Worm (Caenorhabditis elegans) whole organism, mixed stage, embryonic: ENCODE measurements around the gene mak-1.

Experiments
- M03D4.4 ChIP-seq: sonication (generic microtip); optimal IDR thresholded peaks from 2 replicates; lab custom pipeline; 2017; ENCODE audit warnings: mild to moderate bottlenecking, missing genetic modification characterization, missing compliant biosample characterization
- blmp-1 ChIP-seq: fragments of 150-350 bp; optimal IDR thresholded peaks from 2 replicates; lab custom pipeline; 2014; ENCODE audit warnings: missing biosample characterization, missing genetic modification characterization
- ceh-39 ChIP-seq: fragments of 150-350 bp; optimal IDR thresholded peaks from 2 replicates; lab custom pipeline; 2014; ENCODE audit warnings: missing biosample characterization, missing genetic modification characterization
- ceh-83 ChIP-seq: fragments of 200-800 bp; sonication (Bioruptor generic); optimal IDR thresholded peaks from 2 replicates; lab custom pipeline; 2018; ENCODE audit warnings: mild to moderate bottlenecking, missing genetic modification characterization, missing compliant biosample characterization
- ces-1 ChIP-seq: fragments of 150-350 bp; optimal IDR thresholded peaks from 2 replicates; lab custom pipeline; 2014; ENCODE audit warnings: missing biosample characterization, missing genetic modification reagents, missing genetic modification characterization
- cnd-1 ChIP-seq: fragments of 200-800 bp; sonication (Bioruptor generic); optimal IDR thresholded peaks from 2 replicates; lab custom pipeline; 2018; ENCODE audit warnings: mild to moderate bottlenecking, missing genetic modification characterization, missing compliant biosample characterization
- drap-1 ChIP-seq: fragments of 200-800 bp; sonication (Bioruptor generic); optimal IDR thresholded peaks from 3 replicates; lab custom pipeline; 2018; ENCODE audit warnings: mild to moderate bottlenecking, missing genetic modification characterization, missing compliant biosample characterization
- elt-3 ChIP-seq: fragments of 150-350 bp; optimal IDR thresholded peaks from 2 replicates; lab custom pipeline; 2014; ENCODE audit warnings: missing biosample characterization, missing genetic modification characterization
- flh-1 ChIP-seq: fragments of 200-800 bp; sonication (Bioruptor generic); optimal IDR thresholded peaks from 2 replicates; lab custom pipeline; 2018; ENCODE audit warnings: mild to moderate bottlenecking, missing genetic modification characterization, moderate library complexity, missing compliant biosample characterization
- hlh-1 ChIP-seq: fragments of 150-350 bp; optimal IDR thresholded peaks from 2 replicates; lab custom pipeline; 2014; ENCODE audit warnings: missing biosample characterization, missing genetic modification reagents, missing genetic modification characterization
- lin-13 ChIP-seq: fragments of 150-350 bp; optimal IDR thresholded peaks from 2 replicates; lab custom pipeline; 2014; ENCODE audit warnings: missing biosample characterization, missing genetic modification characterization
- lin-32 ChIP-seq: fragments of 200-800 bp; sonication (Bioruptor generic); optimal IDR thresholded peaks from 2 replicates; lab custom pipeline; 2018; ENCODE audit warnings: mild to moderate bottlenecking, missing genetic modification characterization, missing compliant biosample characterization
- lsy-2 ChIP-seq: fragments of 150-350 bp; optimal IDR thresholded peaks from 2 replicates; lab custom pipeline; 2014; ENCODE audit warnings: missing biosample characterization, missing genetic modification characterization
- mab-5 ChIP-seq: fragments of 150-350 bp; optimal IDR thresholded peaks from 2 replicates; lab custom pipeline; 2014; ENCODE audit warnings: missing biosample characterization, missing genetic modification characterization
- mls-2 ChIP-seq: sonication (generic microtip); optimal IDR thresholded peaks from 2 replicates; lab custom pipeline; 2016; ENCODE audit warnings: mild to moderate bottlenecking, missing genetic modification characterization, moderate library complexity, missing compliant biosample characterization
- nhr-12 ChIP-seq: fragments of 150-350 bp; optimal IDR thresholded peaks from 2 replicates; lab custom pipeline; 2014; ENCODE audit warnings: missing biosample characterization, missing genetic modification characterization
- nhr-2 ChIP-seq: fragments of 150-350 bp; optimal IDR thresholded peaks from 2 replicates; lab custom pipeline; 2014; ENCODE audit warnings: missing biosample characterization, missing genetic modification characterization
- nhr-237 ChIP-seq: fragments of 150-350 bp; optimal IDR thresholded peaks from 2 replicates; lab custom pipeline; 2014; ENCODE audit warnings: missing biosample characterization, missing genetic modification characterization
- nhr-28 ChIP-seq: fragments of 150-350 bp; optimal IDR thresholded peaks from 2 replicates; lab custom pipeline; 2014; ENCODE audit warnings: missing biosample characterization, missing genetic modification characterization
- nhr-76 ChIP-seq: sonication (generic microtip); optimal IDR thresholded peaks from 2 replicates; lab custom pipeline; 2017; ENCODE audit warnings: missing biosample characterization, missing genetic modification characterization
- sem-2 ChIP-seq: fragments of 200-800 bp; sonication (Bioruptor generic); optimal IDR thresholded peaks from 2 replicates; lab custom pipeline; 2018; ENCODE audit warnings: mild to moderate bottlenecking, missing genetic modification characterization, missing compliant biosample characterization
- sptf-1 ChIP-seq: sonication (generic microtip); optimal IDR thresholded peaks from 2 replicates; lab custom pipeline; 2017; ENCODE audit warnings: mild to moderate bottlenecking, missing genetic modification characterization, moderate library complexity, missing compliant biosample characterization
- tbx-8 ChIP-seq: fragments of 200-800 bp; sonication (Bioruptor generic); optimal IDR thresholded peaks from 2 replicates; lab custom pipeline; 2018; ENCODE audit warnings: mild to moderate bottlenecking, missing genetic modification characterization, moderate library complexity, missing compliant biosample characterization
- unc-120 ChIP-seq: sonication (generic microtip); optimal IDR thresholded peaks from 2 replicates; lab custom pipeline; 2017; ENCODE audit warnings: missing genetic modification characterization, missing compliant biosample characterization; ENCODE audit not compliant: poor library complexity, severe bottlenecking
- unc-39 ChIP-seq: fragments of 150-350 bp; optimal IDR thresholded peaks from 2 replicates; lab custom pipeline; 2014; ENCODE audit warnings: missing biosample characterization, missing genetic modification characterization
- unc-62 ChIP-seq: fragments of 150-350 bp; optimal IDR thresholded peaks from 2 replicates; lab custom pipeline; 2014; ENCODE audit warnings: missing biosample characterization, missing genetic modification reagents, missing genetic modification characterization
- ztf-11 ChIP-seq: fragments of 150-350 bp; optimal IDR thresholded peaks from 2 replicates; lab custom pipeline; 2014; ENCODE audit warnings: missing biosample characterization, missing genetic modification characterization

The mak-1 gene

DNA sequence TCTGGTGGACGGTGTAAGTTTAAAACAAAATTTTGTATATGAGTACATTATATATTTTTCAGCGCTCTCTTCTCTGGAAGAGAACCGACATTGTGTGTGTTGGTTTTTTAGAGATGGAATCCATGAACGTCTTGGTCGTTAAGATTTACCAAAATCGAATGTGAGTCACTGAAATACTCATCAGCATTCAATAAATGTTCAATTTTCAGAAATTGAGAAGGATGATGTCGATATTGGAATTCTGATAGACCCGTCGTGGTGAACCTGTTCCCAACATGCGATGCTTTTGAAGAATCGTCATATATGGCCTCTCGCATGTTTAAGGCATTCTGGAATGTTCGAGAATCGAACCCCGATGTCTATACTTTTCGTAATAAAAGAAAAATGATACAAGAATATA, 44.9 kb downstream of the mak-1 start:
- no peak for TF ChIP-seq elt-3 (tag; lab: Kevin White, UChicago)
- TF ChIP-seq nhr-28 (tag; lab: Kevin White, UChicago): no peak
- TF ChIP-seq sem-2 (GFP tag; lab: Kevin White, UChicago): no peak
- TF ChIP-seq mls-2 (tag; lab: Kevin White, UChicago): no peak
- TF ChIP-seq unc-39: no peak
- no peak for TF ChIP-seq nhr-237 (tag; lab: Kevin White, UChicago)
- TF ChIP-seq lin-13: no peak
- TF ChIP-seq M03D4.4: no peak
- TF ChIP-seq ces-1 (GFP tag; lab: Kevin White, UChicago): no peak

ce11 chrII:8789828-8790558, 46.1 kb downstream of the mak-1 start, which contains the start of gene F07H5.13:
F07H5.13 (plus strand) TSS chrII:8790557.
- TF ChIP-seq blmp-1: peak; percentile 10
- TF ChIP-seq cnd-1 (tag; lab: Kevin White, UChicago): peak; percentile 21
- peak; percentile 61 for TF ChIP-seq hlh-1 (tag; lab: Kevin White, UChicago)
- TF ChIP-seq ceh-83 (GFP tag; lab: Kevin White, UChicago): no peak
- peak; percentile 82 for TF ChIP-seq nhr-2 (tag; lab: Kevin White, UChicago)
- TF ChIP-seq unc-62 (GFP tag; lab: Kevin White, UChicago): peak; percentile 39

DNA sequence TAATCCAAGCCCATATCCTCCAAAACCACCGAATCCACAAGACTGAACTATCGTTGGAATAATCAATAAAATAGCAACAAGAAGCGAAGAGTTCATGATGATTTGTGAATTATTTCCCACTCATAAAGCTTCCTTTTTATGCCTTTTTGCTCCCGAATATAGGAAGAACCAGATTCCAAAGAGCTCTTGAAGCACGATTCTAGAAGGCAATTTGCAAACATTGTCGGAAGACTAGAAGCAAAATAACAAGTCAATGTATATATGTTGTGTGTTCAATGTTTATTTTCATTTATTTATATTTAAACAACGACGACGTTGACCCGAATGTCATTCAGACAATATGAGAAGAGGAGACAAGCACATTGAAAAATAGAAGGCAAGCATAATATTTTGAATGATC, 48.8 kb downstream of the mak-1 start, which contains the start of gene idpa-2:
idpa-2 (minus strand) TSS at position 101 of the 400 bp plus-strand sequence.
- TF ChIP-seq sptf-1 (tag; lab: Kevin White, UChicago): no peak
- no peak for TF ChIP-seq ces-1 (GFP tag; lab: Kevin White, UChicago)
- TF ChIP-seq lin-32 (GFP tag; lab: Kevin White, UChicago): no peak
- no peak for TF ChIP-seq mab-5 (tag; lab: Kevin White, UChicago)
- TF ChIP-seq tbx-8 (GFP tag; lab: Kevin White, UChicago): no peak
- TF ChIP-seq M03D4.4: no peak
- no peak for TF ChIP-seq ceh-83 (GFP tag; lab: Kevin White, UChicago)
- TF ChIP-seq nhr-2 (tag; lab: Kevin White, UChicago): no peak
- no peak for TF ChIP-seq blmp-1
- no peak for TF ChIP-seq lsy-2 (tag; lab: Kevin White, UChicago)
- TF ChIP-seq flh-1 (GFP tag; lab: Kevin White, UChicago): no peak
- TF ChIP-seq drap-1: no peak
- TF ChIP-seq cnd-1 (tag; lab: Kevin White, UChicago): no peak
- TF ChIP-seq nhr-76 (tag; lab: Kevin White, UChicago): no peak
- TF ChIP-seq ceh-39 (tag; lab: Kevin White, UChicago): no peak
- TF ChIP-seq unc-62 (GFP tag; lab: Kevin White, UChicago): no peak
- no peak for TF ChIP-seq mls-2 (tag; lab: Kevin White, UChicago)
- no peak for TF ChIP-seq nhr-12

DNA sequence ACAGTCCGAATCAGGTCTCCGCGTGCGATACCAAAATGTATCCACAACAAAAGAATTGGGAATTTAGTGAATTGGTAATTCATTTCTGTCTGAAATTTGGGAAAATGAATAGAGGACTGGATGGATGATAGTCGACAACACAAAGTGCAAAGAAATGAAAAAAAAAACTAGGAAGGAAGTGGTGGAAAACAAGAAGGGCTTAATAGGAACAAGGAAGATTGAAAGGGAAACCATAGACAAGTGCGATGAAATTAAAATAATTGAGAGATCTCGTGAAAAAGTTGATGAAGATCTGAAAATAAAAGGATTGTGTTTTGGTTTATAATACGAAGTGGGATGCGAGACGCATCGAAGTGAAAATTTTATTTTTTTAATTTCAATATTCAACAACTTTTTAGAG, 50.2 kb downstream of the mak-1 start, which contains the start of gene F07H5.7:
F07H5.7 (minus strand) TSS at position 101 of the 400 bp plus-strand sequence.
- TF ChIP-seq nhr-28 (tag; lab: Kevin White, UChicago) (no peak), ceh-83 (GFP tag; lab: Kevin White, UChicago) (no peak), M03D4.4 (no peak), ceh-39 (tag; lab: Kevin White, UChicago) (no peak), elt-3 (tag; lab: Kevin White, UChicago) (no peak), cnd-1 (tag; lab: Kevin White, UChicago) (no peak), nhr-12 (no peak), lin-32 (GFP tag; lab: Kevin White, UChicago) (no peak), ces-1 (GFP tag; lab: Kevin White, UChicago) (no peak)

- no peak for TF ChIP-seq lin-32 (GFP tag; lab: Kevin White, UChicago)
- TF ChIP-seq cnd-1 (tag; lab: Kevin White, UChicago): no peak
- no peak for TF ChIP-seq ces-1 (GFP tag; lab: Kevin White, UChicago)
- TF ChIP-seq blmp-1: no peak
- TF ChIP-seq mls-2 (tag; lab: Kevin White, UChicago): no peak
- no peak for TF ChIP-seq hlh-1 (tag; lab: Kevin White, UChicago)
- no peak for TF ChIP-seq unc-120 (tag; lab: Kevin White, UChicago)
- TF ChIP-seq ceh-39 (tag; lab: Kevin White, UChicago): no peak
- no peak for TF ChIP-seq unc-62 (GFP tag; lab: Kevin White, UChicago)
- TF ChIP-seq ztf-11 (tag; lab: Kevin White, UChicago): no peak
Observed at ce11 chrII:8795227-8795626, 51.4 kb downstream of the mak-1 start.
